Fruit fly (Drosophila melanogaster): ENCODE results near the gene Rbp6.

- TF ChIP-seq tj (GFP tag; optimal IDR thresholded peaks at IDR 0.05) (no peak), Crg-1 (GFP tag; optimal IDR thresholded peaks at IDR 0.05) (no peak), CG12768 (GFP tag; optimal IDR thresholded peaks at IDR 0.05) (no peak), toe (GFP tag; optimal IDR thresholded peaks at IDR 0.05) (no peak), CG33017 (tag; optimal IDR thresholded peaks at IDR 0.05) (no peak), CG5204 (GFP tag; optimal IDR thresholded peaks at IDR 0.05) (no peak), CG1620 (GFP tag; optimal IDR thresholded peaks at IDR 0.05) (no peak)
Observed at dm6 chr3L:17209402-17209801, 28.6 kb downstream of the Rbp6 start.
